Fruit fly (Drosophila melanogaster): ENCODE data around the gene CG1316.

The CG1316 gene

dm6 chr3L:4259102-4259558 is 24.5 kb upstream of the CG1316 start, which contains the start of the genes CG15011 and CG1309 (continued):
- TF ChIP-seq lov (optimal IDR thresholded peaks at IDR 0.05) (no peak), lov (GFP tag; IDR thresholded peaks at IDR 0.05) (0 out of 3 replicates have a peak, but pooled peaks have one; percentile 21), Dip3 (GFP tag; optimal IDR thresholded peaks at IDR 0.05) (peak; percentile 80), eyg (GFP tag; optimal IDR thresholded peaks at IDR 0.05) (peak; percentile 66), hkb (optimal IDR thresholded peaks at IDR 0.05) (no peak), hkb (GFP tag; IDR thresholded peaks at IDR 0.05) (peak; percentile 60; the same call in 1 of the 2 replicates), Ets97D (GFP tag; optimal IDR thresholded peaks at IDR 0.05) (peak; percentile 58), slp2 (GFP tag; optimal IDR thresholded peaks at IDR 0.05) (peak; percentile 78), Dip2 (GFP tag; IDR thresholded peaks at IDR 0.05) (no peak), CG30403 (GFP tag; optimal IDR thresholded peaks at IDR 0.05) (peak; percentile 92), Sox102F (GFP tag; optimal IDR thresholded peaks at IDR 0.05) (peak; percentile 81), crc (GFP tag; optimal IDR thresholded peaks at IDR 0.05) (peak; percentile 63), Awh (GFP tag; IDR thresholded peaks at IDR 0.05) (peak; percentile 47; the same call in 1 of the 2 replicates), grau (tag; optimal IDR thresholded peaks at IDR 0.05) (peak; percentile 86), stwl (tag; optimal IDR thresholded peaks at IDR 0.05) (peak; percentile 79), caup (GFP tag; optimal IDR thresholded peaks at IDR 0.05; ENCODE audit: severe bottlenecking) (peak; percentile 68), ara (GFP tag; IDR thresholded peaks at IDR 0.05) (no peak), Lim3 (GFP tag; IDR thresholded peaks at IDR 0.05) (no peak), mirr (GFP tag; optimal IDR thresholded peaks at IDR 0.05) (peak; percentile 65), CG12236 (GFP tag; optimal IDR thresholded peaks at IDR 0.05) (peak; percentile 70), CrebB (tag; optimal IDR thresholded peaks at IDR 0.05) (peak; percentile 65), CG3407 (GFP tag; optimal IDR thresholded peaks at IDR 0.05) (peak; percentile 61), crol (GFP tag; IDR thresholded peaks at IDR 0.05) (peak; percentile 16; the same call in 1 of the 2 replicates), esg (GFP tag; conservative IDR thresholded peaks at IDR 0.05) (peak; percentile 72), CG10462 (GFP tag; optimal IDR thresholded peaks at IDR 0.05) (peak; percentile 68), sc (optimal IDR thresholded peaks at IDR 0.05) (no peak), sc (GFP tag; optimal IDR thresholded peaks at IDR 0.05) (peak; percentile 70), hth (optimal IDR thresholded peaks at IDR 0.05) (no peak), gfzf (GFP tag; optimal IDR thresholded peaks at IDR 0.05) (peak; percentile 23), C15 (GFP tag; IDR thresholded peaks at IDR 0.05) (peak; percentile 60; the same call in 1 of the 3 replicates), Hand (GFP tag; optimal IDR thresholded peaks at IDR 0.05) (peak; percentile 36), NK7.1 (GFP tag; optimal IDR thresholded peaks at IDR 0.05) (peak; percentile 79), CG31388 (GFP tag; optimal IDR thresholded peaks at IDR 0.05) (peak; percentile 51), nau (GFP tag; optimal IDR thresholded peaks at IDR 0.05) (no peak), Dbx (GFP tag; IDR thresholded peaks at IDR 0.05) (peak; percentile 72), ind (GFP tag; optimal IDR thresholded peaks at IDR 0.05) (peak; percentile 90), gce (GFP tag; IDR thresholded peaks at IDR 0.05) (no peak), CG10959 (GFP tag; IDR thresholded peaks at IDR 0.05) (peak; percentile 22; the same call in 1 of the 2 replicates), Atf3 (GFP tag; optimal IDR thresholded peaks at IDR 0.05) (peak; percentile 85), CG1529 (GFP tag; optimal IDR thresholded peaks at IDR 0.05) (peak; percentile 55), tap (tag; optimal IDR thresholded peaks at IDR 0.05) (peak; percentile 67), dmrt11E (tag; optimal IDR thresholded peaks at IDR 0.05) (peak; percentile 85), HHEX (GFP tag; optimal IDR thresholded peaks at IDR 0.05) (peak; percentile 52), lmd (GFP tag; IDR thresholded peaks at IDR 0.05) (peak; percentile 83), Hmr (GFP tag; optimal IDR thresholded peaks at IDR 0.05) (peak; percentile 81), usp (GFP tag; optimal IDR thresholded peaks at IDR 0.05) (no peak), Dfd (GFP tag; optimal IDR thresholded peaks at IDR 0.05) (no peak), prd (optimal IDR thresholded peaks at IDR 0.05) (no peak), prd (GFP tag; IDR thresholded peaks at IDR 0.05) (peak; percentile 88), Bdp1 (GFP tag; optimal IDR thresholded peaks at IDR 0.05) (peak; percentile 76), onecut (GFP tag; IDR thresholded peaks at IDR 0.05) (peak; percentile 59; the same call in 1 of the 2 replicates), Ssrp (tag; optimal IDR thresholded peaks at IDR 0.05) (peak; percentile 79), phol (tag; optimal IDR thresholded peaks at IDR 0.05) (peak; percentile 87)
